Worm (Caenorhabditis elegans) whole organism, L4/young adult: ENCODE measurements around the gene nhr-270.

Experiments used
- dao-5 ChIP-seq: sonication (generic microtip); optimal IDR thresholded peaks from 2 replicates; lab custom pipeline; 2016; ENCODE audit warnings: missing genotype, missing genetic modification characterization, moderate library complexity, missing compliant biosample characterization
- him-1 ChIP-seq: sonication (generic microtip); optimal IDR thresholded peaks from 2 replicates; lab custom pipeline; 2016; ENCODE audit warnings: missing genotype, missing genetic modification reagents, missing genetic modification characterization, missing compliant biosample characterization

- TF ChIP-seq him-1 (tag; lab: Kevin White, UChicago) (no peak), dao-5 (tag; lab: Kevin White, UChicago) (no peak)
These were observed 10.4 kb downstream of the nhr-270 start for ce11 chrV:794092-794491.
